Fruit fly (Drosophila melanogaster) whole organism, embryonic: ENCODE measurements around the gene CG6791.
A peak's percentile ranks its signal among the peaks of the same experiment; 100 is the strongest.

Experiments used
- CG1024 ChIP-seq: fragments of 200-800 bp; sonication (Bioruptor generic); IDR thresholded peaks from 2 replicates; pipeline ENCODE4 v1.3.6; 2022; ENCODE audit warnings: missing biosample characterization, missing genetic modification characterization
- CG10431 ChIP-seq: fragments of 200-800 bp; sonication (Bioruptor generic); optimal IDR thresholded peaks from 3 replicates; lab custom pipeline; 2018; ENCODE audit warnings: missing biosample characterization, mild to moderate bottlenecking, missing genetic modification characterization
- CG11247 ChIP-seq: fragments of 200-800 bp; sonication (Bioruptor generic); IDR thresholded peaks from 2 replicates; pipeline ENCODE4 v1.3.6; 2022; ENCODE audit warnings: missing biosample characterization, missing genetic modification characterization
- CG11456 ChIP-seq: fragments of 200-800 bp; sonication (Bioruptor generic); IDR thresholded peaks from 3 replicates; pipeline ENCODE4 v1.3.6; 2022; ENCODE audit warnings: missing biosample characterization, missing genetic modification characterization
- CG11560 ChIP-seq: fragments of 200-800 bp; sonication (Bioruptor generic); IDR thresholded peaks from 3 replicates; pipeline ENCODE4 v1.3.6; 2022; ENCODE audit warnings: missing biosample characterization, missing genetic modification characterization
- CG11696 ChIP-seq: fragments of 200-800 bp; sonication (Bioruptor generic); IDR thresholded peaks from 2 replicates; pipeline ENCODE4 v1.3.6; 2022; ENCODE audit warnings: missing biosample characterization, missing genetic modification characterization
- CG13775 ChIP-seq: fragments of 200-800 bp; sonication (Bioruptor generic); optimal IDR thresholded peaks from 3 replicates; lab custom pipeline; 2017; ENCODE audit warnings: missing biosample characterization, mild to moderate bottlenecking, missing genetic modification characterization
- CG14667 ChIP-seq: fragments of 200-800 bp; sonication (Bioruptor generic); IDR thresholded peaks from 2 replicates; pipeline ENCODE4 v1.3.6; 2022; ENCODE audit warnings: missing biosample characterization, missing genetic modification characterization
- CG14860 ChIP-seq: fragments of 200-800 bp; sonication (Bioruptor generic); IDR thresholded peaks from 3 replicates; pipeline ENCODE4 v1.3.6; 2022; ENCODE audit warnings: missing biosample characterization, missing genetic modification characterization; ENCODE audit not compliant: partially characterized antibody
- CG1792 ChIP-seq: fragments of 200-800 bp; sonication (Bioruptor generic); optimal IDR thresholded peaks from 2 replicates; lab custom pipeline; 2016; ENCODE audit warnings: missing biosample characterization, missing genetic modification characterization
- CG18476 ChIP-seq: fragments of 200-800 bp; sonication (Bioruptor generic); optimal IDR thresholded peaks from 2 replicates; lab custom pipeline; 2016; ENCODE audit warnings: missing biosample characterization, mild to moderate bottlenecking, missing genetic modification characterization
- CG3065 ChIP-seq: fragments of 200-800 bp; sonication (Bioruptor generic); optimal IDR thresholded peaks from 2 replicates; lab custom pipeline; 2016; ENCODE audit warnings: missing biosample characterization, missing genetic modification characterization
- CG4617 ChIP-seq: fragments of 200-800 bp; sonication (Bioruptor generic); optimal IDR thresholded peaks from 3 replicates; lab custom pipeline; 2016; ENCODE audit warnings: missing biosample characterization, missing genetic modification characterization, borderline replicate concordance
- CG4730 ChIP-seq: fragments of 200-800 bp; sonication (Bioruptor generic); IDR thresholded peaks from 2 replicates; pipeline ENCODE4 v1.3.6; 2022; ENCODE audit warnings: missing biosample characterization, missing genetic modification characterization
- CG4854 ChIP-seq: fragments of 200-800 bp; sonication (Bioruptor generic); optimal IDR thresholded peaks from 2 replicates; lab custom pipeline; 2016; ENCODE audit warnings: missing biosample characterization, missing genetic modification characterization, inconsistent platforms
- CG6791 ChIP-seq: fragments of 200-800 bp; sonication (Bioruptor generic); IDR thresholded peaks from 3 replicates; pipeline ENCODE4 v1.3.6; 2022; ENCODE audit warnings: missing biosample characterization, missing genetic modification characterization; ENCODE audit not compliant: partially characterized antibody
- CG6813 ChIP-seq: fragments of 200-800 bp; sonication (Bioruptor generic); optimal IDR thresholded peaks from 2 replicates; lab custom pipeline; 2017; ENCODE audit warnings: missing biosample characterization, missing genetic modification characterization, mild to moderate bottlenecking, moderate library complexity, missing genetic modification reagents
- CoRest ChIP-seq: fragments of 200-800 bp; sonication (Bioruptor generic); optimal IDR thresholded peaks from 3 replicates; lab custom pipeline; 2018; ENCODE audit warnings: missing biosample characterization, mild to moderate bottlenecking, missing genetic modification characterization, moderate library complexity
- Dp ChIP-seq: fragments of 200-800 bp; sonication (Bioruptor generic); optimal IDR thresholded peaks from 2 replicates; lab custom pipeline; 2018; ENCODE audit warnings: missing biosample characterization, mild to moderate bottlenecking, missing genetic modification characterization, moderate library complexity
- Dref ChIP-seq: fragments of 200-800 bp; sonication (Bioruptor generic); IDR thresholded peaks from 2 replicates; pipeline ENCODE4 v1.3.6; 2022; ENCODE audit warnings: missing biosample characterization, missing genetic modification characterization
- Ets97D ChIP-seq: fragments of 200-800 bp; sonication (Bioruptor generic); optimal IDR thresholded peaks from 3 replicates; lab custom pipeline; 2016; ENCODE audit warnings: missing biosample characterization, missing genetic modification characterization
- Hr3 ChIP-seq: fragments of 200-800 bp; sonication (Bioruptor generic); optimal IDR thresholded peaks from 3 replicates; lab custom pipeline; 2016; ENCODE audit warnings: missing biosample characterization, missing genetic modification characterization
- MESR4 ChIP-seq: fragments of 200-800 bp; sonication (Bioruptor generic); optimal IDR thresholded peaks from 2 replicates; lab custom pipeline; 2018; ENCODE audit warnings: missing biosample characterization, mild to moderate bottlenecking, missing genetic modification characterization, moderate library complexity
- NC2β ChIP-seq: fragments of 200-800 bp; sonication (Bioruptor generic); optimal IDR thresholded peaks from 2 replicates; lab custom pipeline; 2016; ENCODE audit warnings: missing biosample characterization, missing genetic modification characterization
- Opbp ChIP-seq: fragments of 200-800 bp; sonication (Bioruptor generic); IDR thresholded peaks from 3 replicates; pipeline ENCODE4 v1.3.6; 2022; ENCODE audit warnings: missing biosample characterization, missing genetic modification characterization; ENCODE audit not compliant: partially characterized antibody
- Pdp1 ChIP-seq, 2 experiments: fragments of 200-800 bp; sonication (Bioruptor generic); optimal IDR thresholded peaks; 3 replicates each; lab custom pipeline; 2016; ENCODE audit warnings: missing biosample characterization in 2 of 2, missing genetic modification characterization in 2 of 2, mild to moderate bottlenecking in 1 of 2, moderate library complexity in 1 of 2
- ac ChIP-seq: fragments of 200-800 bp; sonication (Bioruptor generic); optimal IDR thresholded peaks from 3 replicates; lab custom pipeline; 2017; ENCODE audit warnings: missing biosample characterization, mild to moderate bottlenecking, missing genetic modification characterization
- cad ChIP-seq: fragments of >200 bp; optimal IDR thresholded peaks from 2 replicates; lab custom pipeline; 2017; ENCODE audit warnings: missing biosample characterization, missing genetic modification characterization
- chif ChIP-seq, 2 experiments: fragments of 200-800 bp; sonication (Bioruptor generic); optimal IDR thresholded peaks; 3 replicates each; lab custom pipeline; 2016; ENCODE audit warnings: missing biosample characterization in 2 of 2, missing genetic modification characterization in 2 of 2
- crol ChIP-seq: fragments of 200-800 bp; sonication (Bioruptor generic); IDR thresholded peaks from 2 replicates; pipeline ENCODE4 v1.3.6; 2022; ENCODE audit warnings: missing biosample characterization, missing genetic modification characterization
- exex ChIP-seq: fragments of 200-800 bp; sonication (Bioruptor generic); optimal IDR thresholded peaks from 4 replicates; lab custom pipeline; 2018; ENCODE audit warnings: missing biosample characterization, mild to moderate bottlenecking, missing genetic modification characterization, moderate library complexity
- fd64A ChIP-seq: fragments of 200-800 bp; sonication (Bioruptor generic); optimal IDR thresholded peaks from 3 replicates; lab custom pipeline; 2018; ENCODE audit warnings: missing biosample characterization, mild to moderate bottlenecking, missing genetic modification characterization
- fu2 ChIP-seq: fragments of 200-800 bp; sonication (Bioruptor generic); optimal IDR thresholded peaks from 2 replicates; lab custom pipeline; 2016; ENCODE audit warnings: missing biosample characterization, missing genetic modification characterization
- hbn ChIP-seq: fragments of 200-800 bp; sonication (Bioruptor generic); IDR thresholded peaks from 2 replicates; pipeline ENCODE4 v1.3.6; 2022; ENCODE audit warnings: missing biosample characterization, missing genetic modification characterization; ENCODE audit not compliant: partially characterized antibody
- insv ChIP-seq, 2 experiments: fragments of 200-800 bp; sonication (Bioruptor generic); optimal IDR thresholded peaks; 3 replicates each; lab custom pipeline; 2016 to 2018; ENCODE audit warnings: missing biosample characterization in 2 of 2, missing genetic modification characterization in 2 of 2
- jumu ChIP-seq: fragments of 200-800 bp; sonication (Bioruptor generic); optimal IDR thresholded peaks from 3 replicates; lab custom pipeline; 2016; ENCODE audit warnings: missing biosample characterization, missing genetic modification characterization
- lbe ChIP-seq: fragments of 200-800 bp; sonication (Bioruptor generic); optimal IDR thresholded peaks from 2 replicates; lab custom pipeline; 2016; ENCODE audit warnings: missing biosample characterization, mild to moderate bottlenecking, missing genetic modification characterization
- lmd ChIP-seq: fragments of 200-800 bp; sonication (Bioruptor generic); IDR thresholded peaks from 2 replicates; pipeline ENCODE4 v1.3.6; 2022; ENCODE audit warnings: missing biosample characterization, missing genetic modification characterization
- oc ChIP-seq: fragments of 200-800 bp; sonication (Bioruptor generic); optimal IDR thresholded peaks from 2 replicates; lab custom pipeline; 2018; ENCODE audit warnings: missing biosample characterization, mild to moderate bottlenecking, missing genetic modification characterization, moderate library complexity
- pfk ChIP-seq: fragments of 200-800 bp; sonication (Bioruptor generic); optimal IDR thresholded peaks from 2 replicates; lab custom pipeline; 2018; ENCODE audit warnings: missing biosample characterization, mild to moderate bottlenecking, missing genetic modification characterization, moderate library complexity
- pum ChIP-seq: fragments of 200-800 bp; sonication (Bioruptor generic); optimal IDR thresholded peaks from 2 replicates; lab custom pipeline; 2016; ENCODE audit warnings: missing biosample characterization, missing genetic modification characterization
- sens ChIP-seq: fragments of 200-800 bp; sonication (Bioruptor generic); peaks from one replicate; lab custom pipeline; 2016; ENCODE audit warnings: missing biosample characterization, missing genetic modification characterization
- slbo ChIP-seq: fragments of 200-800 bp; sonication (Bioruptor generic); IDR thresholded peaks from 2 replicates; pipeline ENCODE4 v1.3.6; 2022; ENCODE audit warnings: missing biosample characterization, missing genetic modification characterization
- sna ChIP-seq: fragments of 200-800 bp; sonication (Bioruptor generic); IDR thresholded peaks from 2 replicates; pipeline ENCODE4 v1.3.6; 2022; ENCODE audit warnings: missing biosample characterization, missing genetic modification characterization; ENCODE audit not compliant: partially characterized antibody
- sqz ChIP-seq: fragments of 200-800 bp; sonication (Bioruptor generic); optimal IDR thresholded peaks from 3 replicates; lab custom pipeline; 2018; ENCODE audit warnings: missing biosample characterization, mild to moderate bottlenecking, missing genetic modification characterization
- stc ChIP-seq: fragments of 200-800 bp; sonication (Bioruptor generic); IDR thresholded peaks from 2 replicates; pipeline ENCODE4 v1.3.6; 2022; ENCODE audit warnings: missing biosample characterization, missing genetic modification characterization
- trh ChIP-seq: fragments of 200-800 bp; sonication (Bioruptor generic); optimal IDR thresholded peaks from 2 replicates; lab custom pipeline; 2016; ENCODE audit warnings: missing biosample characterization, missing genetic modification characterization
- tup ChIP-seq: fragments of 200-800 bp; sonication (Bioruptor generic); optimal IDR thresholded peaks from 2 replicates; lab custom pipeline; 2016; ENCODE audit warnings: missing biosample characterization, mild to moderate bottlenecking, missing genetic modification characterization, moderate library complexity
- unpg ChIP-seq: fragments of 200-800 bp; sonication (Bioruptor generic); optimal IDR thresholded peaks from 3 replicates; lab custom pipeline; 2018; ENCODE audit warnings: missing biosample characterization, mild to moderate bottlenecking, missing genetic modification characterization, moderate library complexity
- yki ChIP-seq: fragments of >200 bp; optimal IDR thresholded peaks from 3 replicates; lab custom pipeline; 2018

Gene CG6791

DNA sequence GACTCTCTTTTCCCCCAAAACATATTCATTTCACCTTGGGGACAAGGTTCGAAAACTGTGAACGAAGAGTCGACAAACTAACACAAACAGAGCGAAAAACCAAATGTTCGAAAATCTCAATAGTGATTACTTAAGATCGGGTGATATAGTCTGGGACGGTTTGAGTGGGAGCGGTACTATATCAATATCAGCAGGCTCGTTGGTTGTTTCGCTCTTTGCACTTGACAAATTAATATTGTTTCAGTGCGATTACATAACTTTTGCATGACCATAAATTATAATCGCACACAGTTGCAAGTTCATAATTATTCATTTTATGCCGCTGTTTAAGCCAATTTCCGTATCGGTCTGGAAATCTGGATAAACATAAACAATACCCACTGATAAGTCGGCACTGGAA lies 28.3 kb downstream of the CG6791 start (continued):
- TF ChIP-seq Pdp1 (GFP tag; optimal IDR thresholded peaks at IDR 0.05; lab: Kevin White, UChicago) (peak in 1 of 2 experiments; percentile 90), yki (lab: Kevin White, UChicago) (no peak), cad (GFP tag; lab: Kevin White, UChicago) (no peak), Opbp (no peak), CG11696 (no peak), exex (tag; lab: Kevin White, UChicago) (peak; percentile 7), hbn (GFP tag; lab: Robert Waterston, UW) (no peak), ac (GFP tag; lab: Kevin White, UChicago) (no peak), CG14860 (no peak), CG13775 (no peak), unpg (GFP tag; lab: Kevin White, UChicago) (no peak)
- TF ChIP-seq, all 482 proteins: peak for 4

DNA sequence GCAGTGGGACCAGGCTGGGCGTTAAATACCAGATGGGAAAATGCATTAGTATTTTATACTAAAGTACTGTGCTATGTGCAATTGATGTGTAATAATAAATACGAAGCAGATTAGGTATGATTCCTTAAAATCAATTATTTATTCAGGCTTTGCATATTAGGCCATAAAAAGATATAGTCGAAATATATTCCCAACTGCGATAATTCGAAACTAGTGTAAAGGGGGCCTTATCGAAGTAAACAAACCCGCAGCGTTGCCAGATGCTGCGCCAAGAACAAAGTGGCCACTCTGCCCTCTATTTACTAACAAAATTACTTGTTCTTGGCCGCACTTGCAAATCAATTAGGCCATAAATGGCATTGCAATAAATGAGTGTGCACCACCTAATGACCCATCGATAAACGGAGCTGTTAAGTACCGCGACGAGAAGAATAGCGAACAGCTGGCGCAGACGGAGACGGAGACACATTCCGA lies 32.4 kb downstream of the CG6791 start, which contains the start of gene CG10898:
TSS of gene CG10898 (plus strand) at position 285 of the 474 bp plus-strand sequence.
- TF ChIP-seq CG1024 (GFP tag; lab: Robert Waterston, UW), result peak; percentile 80
- peak; percentile 61 for TF ChIP-seq Dp
- TF ChIP-seq CG14667 (GFP tag; lab: Robert Waterston, UW), result peak; percentile 78
- TF ChIP-seq tup (GFP tag; lab: Kevin White, UChicago), result no peak
- peak; percentile 90 for TF ChIP-seq pum (GFP tag; lab: Kevin White, UChicago)
- TF ChIP-seq crol (GFP tag; lab: Robert Waterston, UW), result peak; percentile 39; the same call in 1 of the 2 replicates
- TF ChIP-seq CG4854, result peak; percentile 57
- TF ChIP-seq hbn (GFP tag; lab: Robert Waterston, UW), result no peak
- peak; percentile 55 for TF ChIP-seq CG6813 (GFP tag; lab: Kevin White, UChicago)
- peak; percentile 79 for TF ChIP-seq CG11247
- no peak for TF ChIP-seq pfk (GFP tag; lab: Kevin White, UChicago)
- peak; percentile 92 for TF ChIP-seq sens (GFP tag; lab: Kevin White, UChicago)
- peak in 1 of 2 experiments; percentile 52 for TF ChIP-seq insv (GFP tag; optimal IDR thresholded peaks at IDR 0.05; lab: Kevin White, UChicago)
- TF ChIP-seq jumu (GFP tag; lab: Kevin White, UChicago), result peak; percentile 87
- peak; percentile 80 for TF ChIP-seq NC2β (GFP tag; lab: Kevin White, UChicago)
- TF ChIP-seq MESR4 (GFP tag; lab: Kevin White, UChicago), result peak; percentile 56
- peak; percentile 83 for TF ChIP-seq stc
- TF ChIP-seq Ets97D (GFP tag; lab: Kevin White, UChicago), result peak; percentile 90
- TF ChIP-seq lbe (GFP tag; lab: Kevin White, UChicago), result peak; percentile 36
- peak; percentile 74 for TF ChIP-seq CG11560 (tag; lab: Robert Waterston, UW)
- no peak for TF ChIP-seq CG6791 (GFP tag; lab: Robert Waterston, UW)
- peak; percentile 33 for TF ChIP-seq trh
- TF ChIP-seq Dref (GFP tag; lab: Robert Waterston, UW), result peak; percentile 50
- peak; percentile 11; the same call in 1 of the 2 replicates for TF ChIP-seq sna (GFP tag; lab: Robert Waterston, UW)
- TF ChIP-seq oc (tag; lab: Kevin White, UChicago), result peak; percentile 50
- peak; percentile 85 for TF ChIP-seq fu2 (GFP tag; lab: Kevin White, UChicago)
- no peak for TF ChIP-seq sqz (GFP tag; lab: Kevin White, UChicago)
- peak; percentile 82 for TF ChIP-seq Hr3 (GFP tag; lab: Kevin White, UChicago)
- TF ChIP-seq CG3065, result peak; percentile 76
- peak; percentile 89 for TF ChIP-seq CoRest (tag; lab: Kevin White, UChicago)
- peak; percentile 86 for TF ChIP-seq lmd (GFP tag; lab: Robert Waterston, UW)
- TF ChIP-seq CG10431 (GFP tag; lab: Kevin White, UChicago), result no peak
- peak; percentile 69 for TF ChIP-seq CG18476 (GFP tag; lab: Kevin White, UChicago)
- TF ChIP-seq fd64A (GFP tag; lab: Kevin White, UChicago), result no peak
- peak; percentile 86 for TF ChIP-seq CG4617 (GFP tag; lab: Kevin White, UChicago)
- TF ChIP-seq CG11456 (GFP tag; lab: Robert Waterston, UW), result peak; percentile 93
- peak; percentile 80 to 89 for TF ChIP-seq chif (GFP tag; optimal IDR thresholded peaks at IDR 0.05; lab: Kevin White, UChicago)
- peak; percentile 93 for TF ChIP-seq slbo (GFP tag; lab: Robert Waterston, UW)
- TF ChIP-seq CG4730, result peak; percentile 84
- peak; percentile 86 for TF ChIP-seq CG1792 (GFP tag; lab: Kevin White, UChicago)
